Worm (Caenorhabditis elegans) whole organism, L2 larva: ENCODE data around the gene W02A2.12.

Source experiments
- R02D3.7 ChIP-seq: fragments of 150-350 bp; optimal IDR thresholded peaks from 2 replicates; lab custom pipeline; 2014; ENCODE audit warnings: missing biosample characterization, missing genetic modification characterization
- ama-1 ChIP-seq: fragments of 150-350 bp; optimal IDR thresholded peaks from 2 replicates; lab custom pipeline; 2018; ENCODE audit warnings: inconsistent platforms
- ceh-82 ChIP-seq: fragments of 150-350 bp; optimal IDR thresholded peaks from 2 replicates; lab custom pipeline; 2014; ENCODE audit warnings: missing biosample characterization, missing genetic modification characterization
- fos-1 ChIP-seq: fragments of 150-350 bp; optimal IDR thresholded peaks from 2 replicates; lab custom pipeline; 2014; ENCODE audit warnings: missing biosample characterization, missing genetic modification characterization
- mbf-1 ChIP-seq: sonication (generic microtip); optimal IDR thresholded peaks from 2 replicates; lab custom pipeline; 2017; ENCODE audit warnings: missing biosample characterization, missing genetic modification characterization
- nhr-11 ChIP-seq: fragments of 150-350 bp; optimal IDR thresholded peaks from 2 replicates; lab custom pipeline; 2014; ENCODE audit warnings: missing biosample characterization, missing genetic modification characterization
- nhr-23 ChIP-seq: fragments of 150-350 bp; optimal IDR thresholded peaks from 2 replicates; lab custom pipeline; 2014; ENCODE audit warnings: missing biosample characterization, missing genetic modification reagents, missing genetic modification characterization
- skn-1 ChIP-seq: sonication (generic microtip); optimal IDR thresholded peaks from 2 replicates; lab custom pipeline; 2017; ENCODE audit warnings: missing biosample characterization, missing genetic modification characterization
- unc-39 ChIP-seq: fragments of 150-350 bp; optimal IDR thresholded peaks from 2 replicates; lab custom pipeline; 2014; ENCODE audit warnings: missing biosample characterization, missing genetic modification characterization
- zag-1 ChIP-seq: fragments of 150-350 bp; optimal IDR thresholded peaks from 2 replicates; lab custom pipeline; 2014; ENCODE audit warnings: missing biosample characterization, missing genetic modification characterization
- ztf-11 ChIP-seq: sonication (generic microtip); optimal IDR thresholded peaks from 2 replicates; lab custom pipeline; 2017; ENCODE audit warnings: missing biosample characterization, missing genetic modification characterization

- TF ChIP-seq R02D3.7 (tag; lab: Kevin White, UChicago), result no peak
- TF ChIP-seq unc-39, result no peak
- no peak for TF ChIP-seq skn-1 (tag; lab: Kevin White, UChicago)
- no peak for TF ChIP-seq ama-1
- TF ChIP-seq nhr-11, result no peak
- TF ChIP-seq nhr-23 (tag; lab: Kevin White, UChicago), result no peak
- no peak for TF ChIP-seq ztf-11 (tag; lab: Kevin White, UChicago)
- TF ChIP-seq fos-1 (tag; lab: Kevin White, UChicago), result peak; percentile 93
- TF ChIP-seq ceh-82, result no peak
- no peak for TF ChIP-seq zag-1 (tag; lab: Kevin White, UChicago)
- TF ChIP-seq mbf-1 (tag; lab: Kevin White, UChicago), result no peak
These were observed 1.4 kb downstream of the W02A2.12 start, which contains the start of gene W02A2.9 for ce11 chrIV:13347232-13347715.
